Worm (Caenorhabditis elegans): ENCODE results near the gene ttr-16.

ce11 chrIV:11078482-11078881 is 14.5 kb upstream of the ttr-16 start, which contains the start of gene Y5F2A.4:
- TF ChIP-seq mep-1 (tag; optimal IDR thresholded peaks at IDR 0.05) (no peak), unc-62 (GFP tag; optimal IDR thresholded peaks at IDR 0.05) (no peak), zip-8 (tag; optimal IDR thresholded peaks at IDR 0.05) (no peak), sem-2 (GFP tag; optimal IDR thresholded peaks at IDR 0.05) (no peak), snpc-4 (tag; optimal IDR thresholded peaks at IDR 0.05) (no peak), sptf-1 (tag; optimal IDR thresholded peaks at IDR 0.05) (no peak), nhr-237 (tag; optimal IDR thresholded peaks at IDR 0.05) (no peak), nhr-76 (tag; optimal IDR thresholded peaks at IDR 0.05) (no peak), M03D4.4 (tag; optimal IDR thresholded peaks at IDR 0.05) (no peak)

Data from whole organism, mixed stage, embryonic.